Worm (Caenorhabditis elegans) whole organism, L4 larva: ENCODE measurements around the gene dhs-14.

Experiments used
- R02D3.7 ChIP-seq: fragments of 150-350 bp; sonication (generic microtip); optimal IDR thresholded peaks from 3 replicates; lab custom pipeline; 2014; ENCODE audit warnings: missing biosample characterization, missing genetic modification characterization
- lin-15B ChIP-seq: fragments of 150-350 bp; sonication (generic microtip); optimal IDR thresholded peaks from 3 replicates; lab custom pipeline; 2014; ENCODE audit warnings: missing biosample characterization, missing genetic modification characterization
- mes-2 ChIP-seq: sonication (generic microtip); optimal IDR thresholded peaks from 2 replicates; lab custom pipeline; 2016; ENCODE audit warnings: missing genotype, mild to moderate bottlenecking, missing genetic modification characterization, missing compliant biosample characterization; ENCODE audit not compliant: poor library complexity, severe bottlenecking
- nhr-11 ChIP-seq: fragments of 150-350 bp; optimal IDR thresholded peaks from 2 replicates; lab custom pipeline; 2014; ENCODE audit warnings: missing biosample characterization, missing genetic modification characterization
- nhr-28 ChIP-seq: fragments of 150-350 bp; optimal IDR thresholded peaks from 2 replicates; lab custom pipeline; 2014; ENCODE audit warnings: missing biosample characterization, missing genetic modification characterization
- skn-1 ChIP-seq: fragments of 150-350 bp; optimal IDR thresholded peaks from 2 replicates; lab custom pipeline; 2014; ENCODE audit warnings: missing biosample characterization, missing genetic modification characterization
- snpc-4 ChIP-seq: fragments of 150-350 bp; optimal IDR thresholded peaks from 2 replicates; lab custom pipeline; 2014; ENCODE audit warnings: missing biosample characterization, missing genetic modification characterization
- vab-7 ChIP-seq: fragments of 200-800 bp; sonication (Bioruptor generic); IDR thresholded peaks from 2 replicates; pipeline ENCODE4 v1.3.6; 2022; ENCODE audit warnings: missing genetic modification reagents, missing genetic modification characterization, missing compliant biosample characterization

DNA sequence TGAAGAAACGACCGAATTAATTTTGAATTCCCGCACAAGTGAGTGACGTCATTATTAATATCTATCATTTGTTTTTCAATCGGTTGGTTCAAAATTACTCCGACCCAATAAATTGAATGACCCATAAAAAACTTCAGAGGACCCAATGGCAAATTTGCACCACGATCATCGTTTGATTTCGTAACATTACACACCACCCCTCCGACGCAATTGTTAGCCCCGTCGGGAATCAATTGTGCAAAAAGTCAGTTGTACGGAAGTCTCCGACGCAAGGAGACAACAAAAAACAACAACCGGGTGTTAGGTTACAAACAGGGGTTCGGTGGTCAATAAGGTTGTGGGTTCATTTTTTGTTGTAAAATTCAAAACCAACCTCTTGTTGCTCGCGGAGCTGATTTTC lies 37.0 kb upstream of the dhs-14 start:
- no peak for TF ChIP-seq snpc-4 (tag; lab: Kevin White, UChicago)
- no peak for TF ChIP-seq nhr-28 (tag; lab: Kevin White, UChicago)
- TF ChIP-seq nhr-11 (tag; lab: Kevin White, UChicago), result no peak
- no peak for TF ChIP-seq R02D3.7
- TF ChIP-seq lin-15B (tag; lab: Kevin White, UChicago), result no peak
- no peak for TF ChIP-seq skn-1
- TF ChIP-seq mes-2 (tag; lab: Kevin White, UChicago), result no peak
- no peak for TF ChIP-seq vab-7
